Worm (Caenorhabditis elegans) whole organism, L3 larva: ENCODE data around the gene C50F7.9.

ENCODE experiments used
- R02D3.7 ChIP-seq: fragments of 150-350 bp; optimal IDR thresholded peaks from 2 replicates; lab custom pipeline; 2014; ENCODE audit warnings: missing biosample characterization, missing genetic modification characterization
- ZK546.5 ChIP-seq: sonication (generic microtip); optimal IDR thresholded peaks from 2 replicates; lab custom pipeline; 2017; ENCODE audit warnings: missing biosample characterization, missing genetic modification characterization
- aly-2 ChIP-seq: fragments of 150-350 bp; optimal IDR thresholded peaks from 2 replicates; lab custom pipeline; 2014; ENCODE audit warnings: missing biosample characterization, missing genetic modification characterization
- ceh-28 ChIP-seq: fragments of 150-350 bp; optimal IDR thresholded peaks from 2 replicates; lab custom pipeline; 2014; ENCODE audit warnings: missing biosample characterization, missing genetic modification reagents, missing genetic modification characterization
- daf-12 ChIP-seq: fragments of 150-350 bp; optimal IDR thresholded peaks from 2 replicates; lab custom pipeline; 2014; ENCODE audit warnings: missing biosample characterization, missing genetic modification reagents, missing genetic modification characterization
- egl-27 ChIP-seq: sonication (generic microtip); optimal IDR thresholded peaks from 4 replicates; lab custom pipeline; 2017; ENCODE audit warnings: missing biosample characterization, missing genetic modification reagents, missing genetic modification characterization
- elt-1 ChIP-seq: fragments of 150-350 bp; optimal IDR thresholded peaks from 2 replicates; lab custom pipeline; 2014; ENCODE audit warnings: missing biosample characterization, missing genetic modification characterization
- elt-2 ChIP-seq: sonication (generic microtip); optimal IDR thresholded peaks from 2 replicates; lab custom pipeline; 2016; ENCODE audit warnings: missing genetic modification reagents, mild to moderate bottlenecking, missing genetic modification characterization, missing compliant biosample characterization
- elt-3 ChIP-seq, 3 experiments: fragments of 150-350 bp in 1 of 3; sonication (generic microtip) in 2 of 3; optimal IDR thresholded peaks; 2 replicates in 2 of 3; 4 replicates in 1 of 3; lab custom pipeline; 2014 to 2017; ENCODE audit warnings: missing biosample characterization in 3 of 3, missing genetic modification characterization in 3 of 3
- fkh-10 ChIP-seq: sonication (generic microtip); optimal IDR thresholded peaks from 2 replicates; lab custom pipeline; 2017; ENCODE audit warnings: missing biosample characterization, missing genetic modification reagents, missing genetic modification characterization
- fkh-2 ChIP-seq: fragments of 150-350 bp; optimal IDR thresholded peaks from 2 replicates; lab custom pipeline; 2014; ENCODE audit warnings: missing biosample characterization, missing genetic modification reagents, missing genetic modification characterization
- hmg-11 ChIP-seq: sonication (generic microtip); optimal IDR thresholded peaks from 2 replicates; lab custom pipeline; 2016; ENCODE audit warnings: missing genetic modification characterization, missing compliant biosample characterization
- jun-1 ChIP-seq: fragments of 150-350 bp; optimal IDR thresholded peaks from 2 replicates; lab custom pipeline; 2014; ENCODE audit warnings: missing biosample characterization, missing genetic modification reagents, missing genetic modification characterization
- lin-15B ChIP-seq: fragments of 150-350 bp; optimal IDR thresholded peaks from 2 replicates; lab custom pipeline; 2014; ENCODE audit warnings: missing biosample characterization, missing genetic modification characterization
- lin-39 ChIP-seq: fragments of 150-350 bp; optimal IDR thresholded peaks from 2 replicates; lab custom pipeline; 2018; ENCODE audit warnings: missing biosample characterization, missing genetic modification reagents, missing genetic modification characterization
- lsy-12 ChIP-seq: sonication (generic microtip); optimal IDR thresholded peaks from 2 replicates; lab custom pipeline; 2016; ENCODE audit warnings: mild to moderate bottlenecking, missing genetic modification characterization, missing compliant biosample characterization
- mdl-1 ChIP-seq: fragments of 150-350 bp; optimal IDR thresholded peaks from 2 replicates; lab custom pipeline; 2014; ENCODE audit warnings: missing biosample characterization, missing genetic modification characterization
- mml-1 ChIP-seq: fragments of 150-350 bp; sonication (generic microtip); optimal IDR thresholded peaks from 3 replicates; lab custom pipeline; 2014; ENCODE audit warnings: missing biosample characterization, missing genetic modification characterization
- nfya-1 ChIP-seq: sonication (generic microtip); optimal IDR thresholded peaks from 2 replicates; lab custom pipeline; 2017; ENCODE audit warnings: missing genetic modification characterization, mild to moderate bottlenecking, missing compliant biosample characterization, antibody characterized with exemption, moderate library complexity; ENCODE audit not compliant: insufficient read depth
- nhr-11 ChIP-seq: fragments of 150-350 bp; optimal IDR thresholded peaks from 2 replicates; lab custom pipeline; 2014; ENCODE audit warnings: missing biosample characterization, missing genetic modification characterization
- nhr-12 ChIP-seq: fragments of 150-350 bp; optimal IDR thresholded peaks from 2 replicates; lab custom pipeline; 2014; ENCODE audit warnings: missing biosample characterization, missing genetic modification characterization
- nhr-23 ChIP-seq: fragments of 150-350 bp; optimal IDR thresholded peaks from 2 replicates; lab custom pipeline; 2014; ENCODE audit warnings: missing biosample characterization, missing genetic modification reagents, missing genetic modification characterization
- nhr-25 ChIP-seq: sonication (generic microtip); optimal IDR thresholded peaks from 2 replicates; lab custom pipeline; 2017; ENCODE audit warnings: missing biosample characterization, missing genetic modification characterization
- nhr-43 ChIP-seq: sonication (generic microtip); optimal IDR thresholded peaks from 2 replicates; lab custom pipeline; 2016; ENCODE audit warnings: mild to moderate bottlenecking, missing genetic modification characterization, missing compliant biosample characterization; ENCODE audit not compliant: poor library complexity, severe bottlenecking
- nhr-67 ChIP-seq: fragments of 150-350 bp; optimal IDR thresholded peaks from 2 replicates; lab custom pipeline; 2014; ENCODE audit warnings: missing biosample characterization, missing genetic modification characterization
- pha-4 ChIP-seq: fragments of 150-350 bp; optimal IDR thresholded peaks from 2 replicates; lab custom pipeline; 2014; ENCODE audit warnings: missing biosample characterization, missing genetic modification reagents, missing genetic modification characterization
- pqm-1 ChIP-seq: fragments of 150-350 bp; optimal IDR thresholded peaks from 2 replicates; lab custom pipeline; 2017; ENCODE audit warnings: missing biosample characterization, missing genetic modification characterization, inconsistent platforms
- skn-1 ChIP-seq: fragments of 150-350 bp; optimal IDR thresholded peaks from 2 replicates; lab custom pipeline; 2014; ENCODE audit warnings: missing biosample characterization, missing genetic modification characterization
- unc-39 ChIP-seq: sonication (generic microtip); optimal IDR thresholded peaks from 4 replicates; lab custom pipeline; 2017; ENCODE audit warnings: missing biosample characterization, missing genetic modification characterization
- unc-62 ChIP-seq: fragments of 150-350 bp; sonication (generic microtip); optimal IDR thresholded peaks from 4 replicates; lab custom pipeline; 2014; ENCODE audit warnings: missing biosample characterization, missing genetic modification reagents, missing genetic modification characterization
- zag-1 ChIP-seq: fragments of 150-350 bp; optimal IDR thresholded peaks from 2 replicates; lab custom pipeline; 2014; ENCODE audit warnings: missing biosample characterization, missing genetic modification characterization
- ztf-11 ChIP-seq: fragments of 150-350 bp; optimal IDR thresholded peaks from 2 replicates; lab custom pipeline; 2014; ENCODE audit warnings: missing biosample characterization, missing genetic modification characterization
- ztf-4 ChIP-seq: fragments of 150-350 bp; optimal IDR thresholded peaks from 2 replicates; lab custom pipeline; 2014; ENCODE audit warnings: missing biosample characterization, missing genetic modification characterization

The C50F7.9 gene

ce11 chrIV:7734619-7735018 is 2.8 kb upstream of the C50F7.9 start, which contains the start of gene clx-1:
clx-1 (plus strand) TSS chrIV:7734648.
- TF ChIP-seq pha-4 = no peak
- no peak for TF ChIP-seq nfya-1
- no peak for TF ChIP-seq ztf-4 (tag; lab: Kevin White, UChicago)
- no peak for TF ChIP-seq lin-15B
- TF ChIP-seq unc-62 (GFP tag; lab: Kevin White, UChicago) = no peak
- TF ChIP-seq elt-3 (tag; optimal IDR thresholded peaks at IDR 0.05; lab: Kevin White, UChicago) = no peak
- no peak for TF ChIP-seq R02D3.7 (tag; lab: Kevin White, UChicago)
- no peak for TF ChIP-seq lsy-12

ce11 chrIV:7734173-7734572 is 2.3 kb upstream of the C50F7.9 start:
- TF ChIP-seq lin-39 (tag; lab: Kevin White, UChicago) = no peak
- TF ChIP-seq nhr-12 (tag; lab: Kevin White, UChicago) = no peak
- TF ChIP-seq zag-1 (tag; lab: Kevin White, UChicago) = no peak
- TF ChIP-seq mml-1 (tag; lab: Kevin White, UChicago) = no peak
- no peak for TF ChIP-seq ZK546.5 (tag; lab: Kevin White, UChicago)
- TF ChIP-seq fkh-2 (tag; lab: Kevin White, UChicago) = no peak
- TF ChIP-seq mdl-1 (tag; lab: Kevin White, UChicago) = no peak
- TF ChIP-seq ceh-28 (tag; lab: Kevin White, UChicago) = no peak
- TF ChIP-seq daf-12 = no peak
- TF ChIP-seq lsy-12 = no peak
- no peak for TF ChIP-seq nhr-43 (tag; lab: Kevin White, UChicago)
- no peak for TF ChIP-seq ztf-4 (tag; lab: Kevin White, UChicago)

- TF ChIP-seq lin-15B (peak; percentile 14), ztf-11 (tag; lab: Kevin White, UChicago) (no peak), aly-2 (tag; lab: Kevin White, UChicago) (no peak), lin-39 (tag; lab: Kevin White, UChicago) (no peak)
These were observed 3.4 kb downstream of the C50F7.9 start, which contains the start of gene sucg-1 for ce11 chrIV:7728402-7728963. sucg-1 (plus strand) TSS chrIV:7728913.

ce11 chrIV:7727258-7727657 is 4.6 kb downstream of the C50F7.9 start:
- TF ChIP-seq R02D3.7 (tag; lab: Kevin White, UChicago) (no peak), elt-2 (tag; lab: Kevin White, UChicago) (no peak), ztf-4 (tag; lab: Kevin White, UChicago) (no peak), pha-4 (no peak), nhr-11 (no peak), unc-39 (tag; lab: Kevin White, UChicago) (no peak), fkh-10 (GFP tag; lab: Kevin White, UChicago) (no peak), nhr-12 (tag; lab: Kevin White, UChicago) (no peak), nhr-23 (tag; lab: Kevin White, UChicago) (no peak), mdl-1 (tag; lab: Kevin White, UChicago) (no peak), elt-1 (tag; lab: Kevin White, UChicago) (no peak), egl-27 (tag; lab: Kevin White, UChicago) (no peak), nhr-25 (tag; lab: Kevin White, UChicago) (no peak), lin-15B (no peak), lin-39 (tag; lab: Kevin White, UChicago) (no peak), hmg-11 (tag; lab: Kevin White, UChicago) (no peak), skn-1 (no peak), pqm-1 (tag; lab: Kevin White, UChicago) (no peak), jun-1 (tag; lab: Kevin White, UChicago) (no peak), nhr-67 (tag; lab: Kevin White, UChicago) (no peak)

- TF ChIP-seq elt-2 (tag; lab: Kevin White, UChicago) (peak; percentile 56), mdl-1 (tag; lab: Kevin White, UChicago) (no peak), R02D3.7 (tag; lab: Kevin White, UChicago) (no peak), pqm-1 (tag; lab: Kevin White, UChicago) (peak; percentile 8)
These were observed 5.5 kb downstream of the C50F7.9 start, which contains the start of gene C50F7.5 for ce11 chrIV:7726325-7726724. C50F7.5 (plus strand) TSS chrIV:7726719.
